Worm (Caenorhabditis elegans) whole organism, young adult: ENCODE measurements around the gene dhs-24.

Source experiments
- ama-1 ChIP-seq, 3 experiments: fragments of 150-350 bp in 1 of 3; sonication (generic microtip) in 2 of 3; optimal IDR thresholded peaks; 2 replicates each; lab custom pipeline; 2014 to 2018; ENCODE audit warnings: missing biosample characterization in 2 of 3, missing genetic modification characterization in 2 of 3, missing genetic modification reagents in 2 of 3
- mxl-1 ChIP-seq: sonication (generic microtip); optimal IDR thresholded peaks from 2 replicates; lab custom pipeline; 2016; ENCODE audit warnings: missing genetic modification characterization, missing compliant biosample characterization

- no peak for TF ChIP-seq ama-1 (optimal IDR thresholded peaks at IDR 0.05; lab: Kevin White, UChicago)
- no peak for TF ChIP-seq ama-1 (GFP tag; optimal IDR thresholded peaks at IDR 0.05; lab: Kevin White, UChicago)
- TF ChIP-seq mxl-1 (tag; lab: Kevin White, UChicago) = no peak
Observed at ce11 chrV:19972984-19973383, 26.6 kb upstream of the dhs-24 start, which contains the start of gene srh-173.
